Worm (Caenorhabditis elegans): Measurements from ENCODE around the gene dot-1.5.

- TF ChIP-seq fkh-10 (GFP tag; optimal IDR thresholded peaks at IDR 0.05) (no peak), unc-86 (tag; optimal IDR thresholded peaks at IDR 0.05) (no peak), hlh-8 (tag; optimal IDR thresholded peaks at IDR 0.05) (no peak), dmd-4 (tag; optimal IDR thresholded peaks at IDR 0.05; ENCODE audit: borderline replicate concordance) (no peak), dve-1 (tag; optimal IDR thresholded peaks at IDR 0.05) (no peak), K02D7.2 (tag; optimal IDR thresholded peaks at IDR 0.05) (no peak), ahr-1 (tag; optimal IDR thresholded peaks at IDR 0.05) (no peak), lim-6 (tag; optimal IDR thresholded peaks at IDR 0.05) (no peak)
These were observed 7.9 kb upstream of the dot-1.5 start for ce11 chrX:1909353-1909752.

Measured in whole organism, late embryonic.